Fruit fly (Drosophila melanogaster): ENCODE data around the gene vilya.

dm6 chrX:2738663-2739062 is 12.2 kb downstream of the vilya start, which contains the start of gene crm:
- TF ChIP-seq CG1024 (GFP tag; IDR thresholded peaks at IDR 0.05), result no peak
- no peak for TF ChIP-seq CG30020 (tag; optimal IDR thresholded peaks at IDR 0.05)
- no peak for TF ChIP-seq Gug (GFP tag; IDR thresholded peaks at IDR 0.05)
- TF ChIP-seq pros (GFP tag; optimal IDR thresholded peaks at IDR 0.05), result no peak
- TF ChIP-seq CG9215 (GFP tag; IDR thresholded peaks at IDR 0.05), result no peak
- TF ChIP-seq CG12219 (GFP tag; optimal IDR thresholded peaks at IDR 0.05), result no peak
- TF ChIP-seq ewg (GFP tag; optimal IDR thresholded peaks at IDR 0.05), result no peak
- no peak for TF ChIP-seq CG3065 (GFP tag; optimal IDR thresholded peaks at IDR 0.05)
- no peak for TF ChIP-seq crc (GFP tag; optimal IDR thresholded peaks at IDR 0.05)
- peak; percentile 20 for TF ChIP-seq BEAF-32 (GFP tag; optimal IDR thresholded peaks at IDR 0.05)
- TF ChIP-seq ind (GFP tag; optimal IDR thresholded peaks at IDR 0.05), result no peak
- TF ChIP-seq CG1529 (GFP tag; optimal IDR thresholded peaks at IDR 0.05), result no peak
- no peak for TF ChIP-seq h (optimal IDR thresholded peaks at IDR 0.05)
